Worm (Caenorhabditis elegans) whole organism, young adult: Measurements from ENCODE around the gene F47B8.10.

ENCODE experiments used
- F22D6.2 ChIP-seq: sonication (generic microtip); optimal IDR thresholded peaks from 2 replicates; lab custom pipeline; 2016; ENCODE audit warnings: mild to moderate bottlenecking, missing genetic modification characterization, missing compliant biosample characterization
- F39B2.1 ChIP-seq: fragments of 200-800 bp; sonication (Bioruptor generic); IDR thresholded peaks from 2 replicates; pipeline ENCODE4 v1.3.6; 2022; ENCODE audit warnings: missing genetic modification reagents, missing genetic modification characterization, missing compliant biosample characterization
- Y53F4B.3 ChIP-seq: fragments of 200-800 bp; sonication (Bioruptor generic); IDR thresholded peaks from 2 replicates; pipeline ENCODE4 v1.3.6; 2022; ENCODE audit warnings: missing genetic modification reagents, missing genetic modification characterization, missing compliant biosample characterization
- ZK185.1 ChIP-seq: sonication (generic microtip); optimal IDR thresholded peaks from 2 replicates; lab custom pipeline; 2016; ENCODE audit warnings: mild to moderate bottlenecking, missing genetic modification characterization, missing compliant biosample characterization; ENCODE audit not compliant: poor library complexity, severe bottlenecking
- akir-1 ChIP-seq: fragments of 200-800 bp; sonication (Bioruptor generic); optimal IDR thresholded peaks from 2 replicates; lab custom pipeline; 2018; ENCODE audit warnings: mild to moderate bottlenecking, missing genetic modification characterization, moderate library complexity, missing compliant biosample characterization
- attf-6 ChIP-seq: fragments of 200-800 bp; sonication (Bioruptor generic); IDR thresholded peaks from 2 replicates; pipeline ENCODE4 v1.3.6; 2022; ENCODE audit warnings: missing genetic modification reagents, missing genetic modification characterization, missing compliant biosample characterization
- bed-2 ChIP-seq: fragments of 200-800 bp; sonication (Bioruptor generic); IDR thresholded peaks from 2 replicates; pipeline ENCODE4 v1.3.6; 2022; ENCODE audit warnings: missing genetic modification reagents, missing genetic modification characterization, missing compliant biosample characterization
- ceh-40 ChIP-seq: fragments of 200-800 bp; sonication (Bioruptor generic); IDR thresholded peaks from 2 replicates; pipeline ENCODE4 v1.3.6; 2022; ENCODE audit warnings: missing genetic modification characterization, missing compliant biosample characterization
- ceh-79 ChIP-seq: sonication (generic microtip); optimal IDR thresholded peaks from 2 replicates; lab custom pipeline; 2017; ENCODE audit warnings: mild to moderate bottlenecking, missing genetic modification characterization, missing compliant biosample characterization
- die-1 ChIP-seq: sonication (generic microtip); optimal IDR thresholded peaks from 2 replicates; lab custom pipeline; 2016; ENCODE audit warnings: missing genotype, mild to moderate bottlenecking, missing genetic modification characterization, missing compliant biosample characterization
- dox-1 ChIP-seq: fragments of 200-800 bp; sonication (Bioruptor generic); IDR thresholded peaks from 2 replicates; pipeline ENCODE4 v1.3.6; 2022; ENCODE audit warnings: missing genetic modification reagents, missing genetic modification characterization, missing compliant biosample characterization
- hlh-12 ChIP-seq: sonication (generic microtip); optimal IDR thresholded peaks from 2 replicates; lab custom pipeline; 2016; ENCODE audit warnings: missing genetic modification characterization, missing compliant biosample characterization
- hmg-1.2 ChIP-seq: fragments of 200-800 bp; sonication (Bioruptor generic); IDR thresholded peaks from 2 replicates; pipeline ENCODE4 v1.3.6; 2022; ENCODE audit warnings: missing genetic modification reagents, missing genetic modification characterization, missing compliant biosample characterization
- hsf-1 ChIP-seq: fragments of 200-800 bp; sonication (Bioruptor generic); IDR thresholded peaks from 2 replicates; pipeline ENCODE4 v1.3.6; 2022; ENCODE audit warnings: missing genetic modification reagents, missing genetic modification characterization, missing compliant biosample characterization
- let-526 ChIP-seq: fragments of 200-800 bp; sonication (Bioruptor generic); IDR thresholded peaks from 2 replicates; pipeline ENCODE4 v1.3.6; 2022; ENCODE audit warnings: missing genetic modification reagents, missing genetic modification characterization, missing compliant biosample characterization
- mcd-1 ChIP-seq: fragments of 200-800 bp; sonication (Bioruptor generic); IDR thresholded peaks from 2 replicates; pipeline ENCODE4 v1.3.6; 2022; ENCODE audit warnings: missing genetic modification reagents, missing genetic modification characterization, missing compliant biosample characterization
- mes-4 ChIP-seq: sonication (generic microtip); optimal IDR thresholded peaks from 2 replicates; lab custom pipeline; 2016; ENCODE audit warnings: missing genotype, missing genetic modification characterization, missing compliant biosample characterization
- mxl-1 ChIP-seq: sonication (generic microtip); optimal IDR thresholded peaks from 2 replicates; lab custom pipeline; 2016; ENCODE audit warnings: missing genetic modification characterization, missing compliant biosample characterization
- nfya-1 ChIP-seq: sonication (generic microtip); optimal IDR thresholded peaks from 2 replicates; lab custom pipeline; 2017; ENCODE audit warnings: antibody characterized with exemption, missing compliant biosample characterization, missing genetic modification characterization, borderline replicate concordance; ENCODE audit not compliant: insufficient read depth
- nhr-27 ChIP-seq: fragments of 200-800 bp; sonication (Bioruptor generic); optimal IDR thresholded peaks from 2 replicates; lab custom pipeline; 2018; ENCODE audit warnings: mild to moderate bottlenecking, missing genetic modification characterization, moderate library complexity, missing compliant biosample characterization
- rec-8 ChIP-seq, 2 experiments: sonication (generic microtip); optimal IDR thresholded peaks; 2 replicates each; lab custom pipeline; 2016; ENCODE audit warnings: mild to moderate bottlenecking in 2 of 2, missing genetic modification characterization in 2 of 2, missing genetic modification reagents in 2 of 2, missing genotype in 2 of 2, missing biosample characterization in 1 of 2, missing compliant biosample characterization in 1 of 2, moderate library complexity in 1 of 2
- sptf-2 ChIP-seq: fragments of 200-800 bp; sonication (Bioruptor generic); optimal IDR thresholded peaks from 2 replicates; lab custom pipeline; 2018; ENCODE audit warnings: mild to moderate bottlenecking, missing genetic modification characterization, missing compliant biosample characterization
- tbx-9 ChIP-seq: sonication (generic microtip); optimal IDR thresholded peaks from 2 replicates; lab custom pipeline; 2016; ENCODE audit warnings: borderline replicate concordance, missing genetic modification characterization, inconsistent platforms, missing compliant biosample characterization
- ztf-18 ChIP-seq: sonication (generic microtip); optimal IDR thresholded peaks from 2 replicates; lab custom pipeline; 2016; ENCODE audit warnings: missing genotype, mild to moderate bottlenecking, missing genetic modification characterization, missing compliant biosample characterization
- ztf-22 ChIP-seq: fragments of 200-800 bp; sonication (Bioruptor generic); optimal IDR thresholded peaks from 2 replicates; lab custom pipeline; 2018; ENCODE audit warnings: mild to moderate bottlenecking, missing genetic modification characterization, moderate library complexity, missing compliant biosample characterization
- ztf-26 ChIP-seq: sonication (generic microtip); optimal IDR thresholded peaks from 2 replicates; lab custom pipeline; 2017; ENCODE audit warnings: missing genetic modification characterization, missing compliant biosample characterization
- ztf-6 ChIP-seq: fragments of 200-800 bp; sonication (Bioruptor generic); IDR thresholded peaks from 2 replicates; pipeline ENCODE4 v1.3.6; 2022; ENCODE audit warnings: missing genetic modification reagents, missing genetic modification characterization, missing compliant biosample characterization

Gene F47B8.10

DNA sequence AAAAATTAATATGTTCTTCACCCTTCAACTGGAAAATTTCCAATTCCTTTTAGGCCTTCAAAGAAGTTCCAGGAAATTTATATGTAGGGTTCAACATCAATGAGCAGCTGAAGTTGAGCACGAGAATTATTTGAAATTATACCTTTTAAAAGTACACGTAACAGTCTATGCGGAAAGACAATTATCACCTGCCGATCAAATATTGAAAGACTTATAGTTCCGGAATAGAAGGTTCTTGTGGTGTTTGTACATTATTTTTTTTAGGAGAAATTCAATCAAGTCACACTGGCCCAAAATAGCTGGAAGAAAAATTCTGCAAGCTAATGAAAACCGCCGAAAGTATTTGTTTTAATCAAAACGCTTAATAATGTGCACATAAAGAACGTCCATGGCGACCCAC, 38.5 kb downstream of the F47B8.10 start (continued):
- no peak for TF ChIP-seq nhr-27
- TF ChIP-seq mcd-1 (GFP tag; lab: Robert Waterston, UW): no peak
- TF ChIP-seq rec-8 (tag; optimal IDR thresholded peaks at IDR 0.05; lab: Kevin White, UChicago): no peak
- no peak for TF ChIP-seq tbx-9 (tag; lab: Kevin White, UChicago)
- TF ChIP-seq ceh-40 (GFP tag; lab: Robert Waterston, UW): no peak
- TF ChIP-seq, all 124 proteins: peak for 0

- TF ChIP-seq ztf-6 (GFP tag; lab: Robert Waterston, UW) (no peak), ceh-79 (no peak), die-1 (tag; lab: Kevin White, UChicago) (no peak), ztf-18 (tag; lab: Kevin White, UChicago) (no peak), hsf-1 (no peak), mes-4 (tag; lab: Kevin White, UChicago) (no peak)
- TF ChIP-seq, all 124 proteins: peak for 0
Observed at ce11 chrV:14391830-14392229, 50.1 kb downstream of the F47B8.10 start, which contains the start of gene C15H11.10. Gene C15H11.10 (plus strand): TSS chrV:14392130.

- TF ChIP-seq ZK185.1 (tag; lab: Kevin White, UChicago): no peak
- TF ChIP-seq, all 124 proteins: peak for 0
Observed at ce11 chrV:14393504-14393903, 51.7 kb downstream of the F47B8.10 start, which contains the start of gene C15H11.1. Gene C15H11.1 (plus strand): TSS chrV:14393804.

- TF ChIP-seq dox-1 (GFP tag; lab: Robert Waterston, UW) (no peak), F22D6.2 (no peak), nfya-1 (no peak), akir-1 (GFP tag; lab: Kevin White, UChicago) (no peak), bed-2 (GFP tag; lab: Robert Waterston, UW) (no peak), hlh-12 (tag; lab: Kevin White, UChicago) (no peak), ztf-22 (no peak), let-526 (GFP tag; lab: Robert Waterston, UW) (no peak), rec-8 (tag; optimal IDR thresholded peaks at IDR 0.05; lab: Kevin White, UChicago) (no peak), Y53F4B.3 (GFP tag; lab: Robert Waterston, UW) (no peak), mxl-1 (tag; lab: Kevin White, UChicago) (no peak), hsf-1 (no peak), sptf-2 (no peak), attf-6 (GFP tag; lab: Robert Waterston, UW) (no peak), hmg-1.2 (GFP tag; lab: Robert Waterston, UW) (no peak), F39B2.1 (no peak), ztf-26 (tag; lab: Kevin White, UChicago) (no peak)
Observed at ce11 chrV:14394743-14395142, 53.0 kb downstream of the F47B8.10 start, which contains the start of gene C15H11.13. Gene C15H11.13 (plus strand): TSS chrV:14395043.
